Worm (Caenorhabditis elegans) whole organism, L4 larva: ENCODE data around the gene patr-1.

Experiments
- D1046.2 ChIP-seq: fragments of 200-800 bp; sonication (Bioruptor generic); IDR thresholded peaks from 2 replicates; pipeline ENCODE4 v1.3.6; 2022; ENCODE audit warnings: missing genetic modification characterization, missing compliant biosample characterization
- F10B5.3 ChIP-seq: sonication (generic microtip); optimal IDR thresholded peaks from 2 replicates; lab custom pipeline; 2016; ENCODE audit warnings: mild to moderate bottlenecking, missing genetic modification characterization, missing compliant biosample characterization
- F37D6.2 ChIP-seq: sonication (generic microtip); optimal IDR thresholded peaks from 2 replicates; lab custom pipeline; 2016; ENCODE audit warnings: mild to moderate bottlenecking, missing genetic modification characterization, missing compliant biosample characterization
- F44E2.7 ChIP-seq: fragments of 200-800 bp; sonication (Bioruptor generic); IDR thresholded peaks from 2 replicates; pipeline ENCODE4 v2.1.2; 2022; ENCODE audit warnings: missing genetic modification characterization, missing compliant biosample characterization
- R02D3.7 ChIP-seq: fragments of 150-350 bp; sonication (generic microtip); optimal IDR thresholded peaks from 3 replicates; lab custom pipeline; 2014; ENCODE audit warnings: missing biosample characterization, missing genetic modification characterization
- T20F7.1 ChIP-seq: fragments of 200-800 bp; sonication (Bioruptor generic); optimal IDR thresholded peaks from 2 replicates; lab custom pipeline; 2018; ENCODE audit warnings: mild to moderate bottlenecking, missing genetic modification characterization, missing compliant biosample characterization
- Y5F2A.4 ChIP-seq: fragments of 200-800 bp; sonication (Bioruptor generic); optimal IDR thresholded peaks from 2 replicates; lab custom pipeline; 2018; ENCODE audit warnings: mild to moderate bottlenecking, missing genetic modification characterization, missing compliant biosample characterization
- ZK546.5 ChIP-seq, 2 experiments: sonication (generic microtip); optimal IDR thresholded peaks; 2 replicates each; lab custom pipeline; 2017; ENCODE audit warnings: missing biosample characterization in 2 of 2, missing genetic modification characterization in 2 of 2
- aha-1 ChIP-seq: fragments of 150-350 bp; peaks from one replicate; lab custom pipeline; 2014; ENCODE audit warnings: missing biosample characterization, missing genetic modification characterization
- aly-2 ChIP-seq: sonication (generic microtip); optimal IDR thresholded peaks from 2 replicates; lab custom pipeline; 2018; ENCODE audit warnings: missing biosample characterization, missing genetic modification characterization
- ama-1 ChIP-seq: fragments of 150-350 bp; optimal IDR thresholded peaks from 2 replicates; lab custom pipeline; 2014; ENCODE audit warnings: inconsistent platforms, mixed read lengths
- attf-4 ChIP-seq: sonication (generic microtip); optimal IDR thresholded peaks from 3 replicates; lab custom pipeline; 2017; ENCODE audit warnings: missing biosample characterization, missing genetic modification characterization
- ceh-20 ChIP-seq: fragments of 200-800 bp; sonication (Bioruptor generic); IDR thresholded peaks from 2 replicates; pipeline ENCODE4 v1.3.6; 2022; ENCODE audit warnings: missing genetic modification reagents, missing genetic modification characterization, missing compliant biosample characterization
- ceh-28 ChIP-seq: fragments of 150-350 bp; optimal IDR thresholded peaks from 2 replicates; lab custom pipeline; 2014; ENCODE audit warnings: missing biosample characterization, missing genetic modification reagents, missing genetic modification characterization
- ceh-44 ChIP-seq: fragments of 200-800 bp; sonication (Bioruptor generic); IDR thresholded peaks from 2 replicates; pipeline ENCODE4 v1.3.6; 2022; ENCODE audit warnings: missing genetic modification reagents, missing genetic modification characterization, missing compliant biosample characterization
- ceh-82 ChIP-seq: sonication (generic microtip); optimal IDR thresholded peaks from 2 replicates; lab custom pipeline; 2017; ENCODE audit warnings: missing biosample characterization, missing genetic modification characterization
- ctbp-1 ChIP-seq: fragments of 200-800 bp; sonication (Bioruptor generic); IDR thresholded peaks from 2 replicates; pipeline ENCODE4 v1.3.6; 2022; ENCODE audit warnings: missing genetic modification reagents, missing genetic modification characterization, missing compliant biosample characterization
- daf-19 ChIP-seq: fragments of 200-800 bp; sonication (Bioruptor generic); conservative IDR thresholded peaks from 2 replicates; pipeline ENCODE4 v1.3.6; 2022; ENCODE audit warnings: missing genetic modification characterization, missing compliant biosample characterization
- dmd-8 ChIP-seq: fragments of 200-800 bp; sonication (Bioruptor generic); IDR thresholded peaks from 2 replicates; pipeline ENCODE4 v1.3.6; 2022; ENCODE audit warnings: missing genetic modification characterization, missing compliant biosample characterization
- duxl-1 ChIP-seq: sonication (generic microtip); optimal IDR thresholded peaks from 2 replicates; lab custom pipeline; 2016; ENCODE audit warnings: mild to moderate bottlenecking, missing genetic modification characterization, moderate library complexity, missing compliant biosample characterization; ENCODE audit not compliant: poor library complexity
- dve-1 ChIP-seq: sonication (generic microtip); optimal IDR thresholded peaks from 2 replicates; lab custom pipeline; 2017; ENCODE audit warnings: antibody characterized with exemption, mild to moderate bottlenecking, missing genetic modification characterization, missing compliant biosample characterization; ENCODE audit not compliant: insufficient read depth
- fkh-10 ChIP-seq: fragments of 150-350 bp; optimal IDR thresholded peaks from 2 replicates; lab custom pipeline; 2014; ENCODE audit warnings: missing biosample characterization, missing genetic modification reagents, missing genetic modification characterization
- fos-1 ChIP-seq: fragments of 150-350 bp; optimal IDR thresholded peaks from 2 replicates; lab custom pipeline; 2014; ENCODE audit warnings: missing biosample characterization, missing genetic modification characterization
- gei-8 ChIP-seq: fragments of 200-800 bp; sonication (Bioruptor generic); optimal IDR thresholded peaks from 2 replicates; lab custom pipeline; 2018; ENCODE audit warnings: mild to moderate bottlenecking, missing genetic modification characterization, missing compliant biosample characterization
- hlh-11 ChIP-seq: fragments of 200-800 bp; sonication (Bioruptor generic); optimal IDR thresholded peaks from 2 replicates; lab custom pipeline; 2018; ENCODE audit warnings: mild to moderate bottlenecking, missing genetic modification characterization, missing compliant biosample characterization
- hlh-30 ChIP-seq: sonication (generic microtip); optimal IDR thresholded peaks from 2 replicates; lab custom pipeline; 2017; ENCODE audit warnings: antibody characterized with exemption, mild to moderate bottlenecking, missing genetic modification characterization, missing compliant biosample characterization; ENCODE audit not compliant: insufficient read depth
- hmg-1.1 ChIP-seq: fragments of 200-800 bp; sonication (Bioruptor generic); IDR thresholded peaks from 2 replicates; pipeline ENCODE4 v1.3.6; 2022; ENCODE audit warnings: missing genetic modification reagents, missing genetic modification characterization, missing compliant biosample characterization
- jun-1 ChIP-seq: fragments of 150-350 bp; optimal IDR thresholded peaks from 2 replicates; lab custom pipeline; 2014; ENCODE audit warnings: missing biosample characterization, missing genetic modification reagents, missing genetic modification characterization
- lin-1 ChIP-seq: fragments of 200-800 bp; sonication (Bioruptor generic); IDR thresholded peaks from 2 replicates; pipeline ENCODE4 v1.3.6; 2022; ENCODE audit warnings: missing genetic modification reagents, missing genetic modification characterization, missing compliant biosample characterization
- lin-13 ChIP-seq: fragments of 150-350 bp; optimal IDR thresholded peaks from 2 replicates; lab custom pipeline; 2014; ENCODE audit warnings: missing biosample characterization, missing genetic modification reagents, missing genetic modification characterization
- lsy-2 ChIP-seq, 2 experiments: fragments of 150-350 bp in 1 of 2; sonication (generic microtip) in 1 of 2; optimal IDR thresholded peaks; 2 replicates each; lab custom pipeline; 2014 to 2017; ENCODE audit warnings: missing biosample characterization in 2 of 2, missing genetic modification characterization in 2 of 2
- madf-5 ChIP-seq, 2 experiments: fragments of 200-800 bp; sonication (Bioruptor generic); IDR thresholded peaks; 2 replicates each; pipeline ENCODE4 v1.3.6; 2022; ENCODE audit warnings: missing compliant biosample characterization in 2 of 2, missing genetic modification characterization in 2 of 2
- mdt-29 ChIP-seq: fragments of 200-800 bp; sonication (Bioruptor generic); IDR thresholded peaks from 2 replicates; pipeline ENCODE4 v1.3.6; 2022; ENCODE audit warnings: missing genetic modification reagents, missing genetic modification characterization, missing compliant biosample characterization
- mes-2 ChIP-seq: sonication (generic microtip); optimal IDR thresholded peaks from 2 replicates; lab custom pipeline; 2016; ENCODE audit warnings: missing genotype, mild to moderate bottlenecking, missing genetic modification characterization, missing compliant biosample characterization; ENCODE audit not compliant: poor library complexity, severe bottlenecking
- mxl-3 ChIP-seq: fragments of 200-800 bp; sonication (Bioruptor generic); optimal IDR thresholded peaks from 2 replicates; lab custom pipeline; 2018; ENCODE audit warnings: mild to moderate bottlenecking, missing genetic modification characterization, missing compliant biosample characterization
- nhr-10 ChIP-seq: fragments of 150-350 bp; optimal IDR thresholded peaks from 2 replicates; lab custom pipeline; 2014; ENCODE audit warnings: missing biosample characterization, missing genetic modification characterization
- nhr-102 ChIP-seq: sonication (generic microtip); optimal IDR thresholded peaks from 2 replicates; lab custom pipeline; 2016; ENCODE audit warnings: mild to moderate bottlenecking, missing genetic modification characterization, moderate library complexity, missing compliant biosample characterization
- nhr-28 ChIP-seq: fragments of 150-350 bp; optimal IDR thresholded peaks from 2 replicates; lab custom pipeline; 2014; ENCODE audit warnings: missing biosample characterization, missing genetic modification characterization
- nhr-6 ChIP-seq: fragments of 150-350 bp; optimal IDR thresholded peaks from 2 replicates; lab custom pipeline; 2014; ENCODE audit warnings: missing biosample characterization, missing genetic modification characterization
- nhr-76 ChIP-seq: fragments of 150-350 bp; optimal IDR thresholded peaks from 2 replicates; lab custom pipeline; 2014; ENCODE audit warnings: missing biosample characterization, missing genetic modification characterization
- php-3 ChIP-seq: fragments of 200-800 bp; sonication (Bioruptor generic); IDR thresholded peaks from 2 replicates; pipeline ENCODE4 v1.3.6; 2022; ENCODE audit warnings: missing genetic modification reagents, missing genetic modification characterization, missing compliant biosample characterization
- pqm-1 ChIP-seq: sonication (generic microtip); optimal IDR thresholded peaks from 2 replicates; lab custom pipeline; 2017; ENCODE audit warnings: missing biosample characterization, missing genetic modification characterization
- rbr-2 ChIP-seq: sonication (generic microtip); optimal IDR thresholded peaks from 2 replicates; lab custom pipeline; 2016; ENCODE audit warnings: missing genotype, missing genetic modification characterization, missing compliant biosample characterization
- set-16 ChIP-seq: fragments of 200-800 bp; sonication (Bioruptor generic); IDR thresholded peaks from 2 replicates; pipeline ENCODE4 v1.3.6; 2022; ENCODE audit warnings: missing genetic modification reagents, missing genetic modification characterization, missing compliant biosample characterization
- tag-97 ChIP-seq: fragments of 200-800 bp; sonication (Bioruptor generic); IDR thresholded peaks from 2 replicates; pipeline ENCODE4 v1.3.6; 2022; ENCODE audit warnings: missing genetic modification characterization, missing compliant biosample characterization
- tra-1 ChIP-seq: fragments of 200-800 bp; sonication (Bioruptor generic); IDR thresholded peaks from 2 replicates; pipeline ENCODE4 v1.3.6; 2022; ENCODE audit warnings: missing genetic modification reagents, missing genetic modification characterization, missing compliant biosample characterization
- unc-62 ChIP-seq, 3 experiments: fragments of 150-350 bp in 1 of 3; sonication (generic microtip); optimal IDR thresholded peaks in 2 of 3; peaks in 1 of 3; 1 replicate in 1 of 3; 2 replicates in 2 of 3; lab custom pipeline; 2014 to 2017; ENCODE audit warnings: missing biosample characterization in 3 of 3, missing genetic modification characterization in 3 of 3, missing genetic modification reagents in 3 of 3, missing genotype in 1 of 3
- zag-1 ChIP-seq: fragments of 150-350 bp; optimal IDR thresholded peaks from 2 replicates; lab custom pipeline; 2014; ENCODE audit warnings: missing biosample characterization, missing genetic modification characterization
- zfp-3 ChIP-seq: fragments of 200-800 bp; sonication (Bioruptor generic); conservative IDR thresholded peaks from 2 replicates; pipeline ENCODE4 v1.3.6; 2022; ENCODE audit warnings: missing genetic modification reagents, missing genetic modification characterization, missing compliant biosample characterization
- ztf-11 ChIP-seq: fragments of 150-350 bp; optimal IDR thresholded peaks from 2 replicates; lab custom pipeline; 2014; ENCODE audit warnings: missing biosample characterization, missing genetic modification characterization
- ztf-7 ChIP-seq: fragments of 150-350 bp; optimal IDR thresholded peaks from 2 replicates; lab custom pipeline; 2014; ENCODE audit warnings: missing biosample characterization, missing genetic modification characterization

Gene patr-1

DNA sequence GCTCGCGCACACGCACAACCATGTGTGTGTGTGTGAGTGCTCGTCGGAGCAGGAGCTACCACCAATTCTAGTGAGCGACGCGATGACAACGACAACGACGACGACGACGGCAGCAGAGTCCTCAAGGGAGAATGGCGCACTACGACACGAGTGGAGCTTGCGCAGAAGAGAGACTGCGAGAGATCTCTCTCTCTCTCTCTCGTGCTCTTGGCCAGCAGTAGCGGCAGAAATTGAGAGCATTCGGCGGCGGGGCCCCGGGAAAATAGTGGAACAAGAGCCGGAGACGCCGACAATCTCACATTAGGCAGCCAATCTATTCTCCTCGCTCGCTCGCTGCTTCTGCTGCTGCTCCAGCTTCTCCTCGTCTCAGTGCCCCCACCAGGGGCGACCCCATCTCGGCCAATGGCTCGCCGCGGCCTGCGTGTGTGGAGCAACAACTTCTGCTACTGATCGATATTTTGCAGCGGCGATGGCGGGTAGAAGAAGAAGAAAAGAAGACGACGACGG is 30.9 kb downstream of the patr-1 start (continued):
- peak; percentile 35 for TF ChIP-seq nhr-102 (tag; lab: Kevin White, UChicago)
- no peak for TF ChIP-seq nhr-76
- peak; percentile 84 for TF ChIP-seq fkh-10 (GFP tag; lab: Kevin White, UChicago)
- TF ChIP-seq attf-4, result no peak
- TF ChIP-seq nhr-28 (tag; lab: Kevin White, UChicago), result no peak
- no peak for TF ChIP-seq F10B5.3 (tag; lab: Kevin White, UChicago)
- no peak for TF ChIP-seq ceh-82 (tag; lab: Kevin White, UChicago)
- TF ChIP-seq lsy-2 (tag; optimal IDR thresholded peaks at IDR 0.05; lab: Kevin White, UChicago), result peak; percentile 46 to 59
- peak; percentile 55 for TF ChIP-seq hlh-11
- TF ChIP-seq dve-1 (tag; lab: Kevin White, UChicago), result no peak
- TF ChIP-seq zfp-3 (GFP tag; lab: Robert Waterston, UW), result no peak
- no peak for TF ChIP-seq Y5F2A.4 (GFP tag; lab: Kevin White, UChicago)
- peak; percentile 39 for TF ChIP-seq gei-8 (GFP tag; lab: Kevin White, UChicago)
- TF ChIP-seq set-16 (GFP tag; lab: Robert Waterston, UW), result peak; percentile 99
- no peak for TF ChIP-seq ztf-11 (tag; lab: Kevin White, UChicago)
- no peak for TF ChIP-seq mdt-29 (GFP tag; lab: Robert Waterston, UW)
- TF ChIP-seq jun-1 (tag; lab: Kevin White, UChicago), result no peak
- TF ChIP-seq dmd-8 (GFP tag; lab: Robert Waterston, UW), result no peak
- no peak for TF ChIP-seq ama-1 (lab: Kevin White, UChicago)
- TF ChIP-seq hmg-1.1 (GFP tag; lab: Robert Waterston, UW), result peak; percentile 83; the same call in 1 of the 2 replicates
- no peak for TF ChIP-seq F44E2.7 (GFP tag; lab: Robert Waterston, UW)
- no peak for TF ChIP-seq ztf-7
- TF ChIP-seq R02D3.7 (tag; lab: Kevin White, UChicago), result no peak
- TF ChIP-seq hlh-30, result peak; percentile 84
- TF ChIP-seq daf-19 (GFP tag; lab: Robert Waterston, UW), result no peak
- TF ChIP-seq tag-97 (GFP tag; lab: Robert Waterston, UW), result no peak
- peak; percentile 54 for TF ChIP-seq ceh-28 (tag; lab: Kevin White, UChicago)
- no peak for TF ChIP-seq pqm-1 (tag; lab: Kevin White, UChicago)
- peak; percentile 87 for TF ChIP-seq F37D6.2
- peak; percentile 56 for TF ChIP-seq T20F7.1 (GFP tag; lab: Kevin White, UChicago)
- TF ChIP-seq mxl-3 (GFP tag; lab: Kevin White, UChicago), result peak; percentile 21
- peak; percentile 85 for TF ChIP-seq rbr-2 (tag; lab: Kevin White, UChicago)
- no peak for TF ChIP-seq aly-2 (tag; lab: Kevin White, UChicago)
- 0 out of 2 replicates have a peak, but pooled peaks have one; percentile 27 for TF ChIP-seq D1046.2 (GFP tag; lab: Robert Waterston, UW)
- TF ChIP-seq nhr-6, result peak; percentile 59
- peak; percentile 66 for TF ChIP-seq ceh-20 (GFP tag; lab: Robert Waterston, UW)
- no peak for TF ChIP-seq nhr-10 (tag; lab: Kevin White, UChicago)
- TF ChIP-seq ctbp-1, result peak; percentile 91
- 0 out of 4 replicates have a peak, but pooled peaks of 1 of the 2 experiments have one; percentile 16 for TF ChIP-seq madf-5 (GFP tag; IDR thresholded peaks at IDR 0.05; lab: Robert Waterston, UW)
- TF ChIP-seq ZK546.5 (tag; optimal IDR thresholded peaks at IDR 0.05; lab: Kevin White, UChicago), result no peak
- TF ChIP-seq tra-1 (GFP tag; lab: Robert Waterston, UW), result 0 out of 2 replicates have a peak, but pooled peaks have one; percentile 17
- no peak for TF ChIP-seq fos-1 (tag; lab: Kevin White, UChicago)
- TF ChIP-seq mes-2 (tag; lab: Kevin White, UChicago), result peak; percentile 64
- TF ChIP-seq lin-13 (GFP tag; lab: Kevin White, UChicago), result peak; percentile 1
- TF ChIP-seq duxl-1 (tag; lab: Kevin White, UChicago), result no peak
- no peak for TF ChIP-seq ceh-44
- TF ChIP-seq lin-1 (GFP tag; lab: Robert Waterston, UW), result no peak
- TF ChIP-seq unc-62 (GFP tag; optimal IDR thresholded peaks at IDR 0.05 in 1 of 2; lab: Kevin White, UChicago), result peak in 1 of 2 experiments; percentile 93
- TF ChIP-seq unc-62 (tag; optimal IDR thresholded peaks at IDR 0.05; lab: Kevin White, UChicago), result no peak
- TF ChIP-seq zag-1 (tag; lab: Kevin White, UChicago), result peak; percentile 32
- TF ChIP-seq php-3 (GFP tag; lab: Robert Waterston, UW), result no peak
- TF ChIP-seq aha-1, result peak; percentile 56
